Fruit fly (Drosophila melanogaster) whole organism, wandering third instar larva: Measurements from ENCODE around the gene Bx.
A peak's percentile ranks its signal among the peaks of the same experiment; 100 is the strongest.

Source experiments
- Abd-B ChIP-seq: fragments of >200 bp; optimal IDR thresholded peaks from 2 replicates; lab custom pipeline; 2017; ENCODE audit warnings: missing biosample characterization, missing genetic modification characterization
- CG32264 ChIP-seq: fragments of 200-800 bp; sonication (Bioruptor generic); optimal IDR thresholded peaks from 2 replicates; lab custom pipeline; 2016; ENCODE audit warnings: missing biosample characterization, missing genetic modification characterization
- CG9705 ChIP-seq: fragments of 200-800 bp; sonication (Bioruptor generic); optimal IDR thresholded peaks from 2 replicates; lab custom pipeline; 2018; ENCODE audit warnings: missing biosample characterization, mild to moderate bottlenecking, missing genetic modification characterization
- CrebA ChIP-seq: fragments of 200-800 bp; sonication (Bioruptor generic); optimal IDR thresholded peaks from 2 replicates; lab custom pipeline; 2016; ENCODE audit warnings: missing biosample characterization, mild to moderate bottlenecking, missing genetic modification characterization, borderline replicate concordance
- Dfd ChIP-seq: fragments of >200 bp; optimal IDR thresholded peaks from 2 replicates; lab custom pipeline; 2017; ENCODE audit warnings: missing biosample characterization, missing genetic modification characterization
- GATAd ChIP-seq: sonication (Bioruptor generic); optimal IDR thresholded peaks from 2 replicates; lab custom pipeline; 2016; ENCODE audit warnings: missing biosample characterization, missing genetic modification characterization
- HLH106 ChIP-seq: fragments of 200-800 bp; optimal IDR thresholded peaks from 3 replicates; lab custom pipeline; 2019; ENCODE audit warnings: missing biosample characterization, mild to moderate bottlenecking, missing genetic modification characterization, moderate library complexity
- Hnf4 ChIP-seq: fragments of 200-800 bp; sonication (Bioruptor generic); optimal IDR thresholded peaks from 2 replicates; lab custom pipeline; 2016; ENCODE audit warnings: missing biosample characterization, mild to moderate bottlenecking, missing genetic modification characterization
- Hr78 ChIP-seq: fragments of >200 bp; optimal IDR thresholded peaks from 2 replicates; lab custom pipeline; 2017; ENCODE audit warnings: missing biosample characterization, missing genetic modification characterization
- Hr83 ChIP-seq: fragments of 200-300 bp; sonication (Bioruptor generic); optimal IDR thresholded peaks from 2 replicates; lab custom pipeline; 2016; ENCODE audit warnings: missing biosample characterization, mild to moderate bottlenecking, missing genetic modification characterization, moderate library complexity; ENCODE audit not compliant: poor library complexity, severe bottlenecking
- Jra ChIP-seq: sonication (Bioruptor generic); optimal IDR thresholded peaks from 2 replicates; lab custom pipeline; 2016; ENCODE audit warnings: missing biosample characterization, missing genetic modification characterization
- Mio ChIP-seq: sonication (Bioruptor generic); optimal IDR thresholded peaks from 2 replicates; lab custom pipeline; 2016; ENCODE audit warnings: missing biosample characterization, missing genetic modification characterization
- Myc ChIP-seq: fragments of >200 bp; optimal IDR thresholded peaks from 2 replicates; lab custom pipeline; 2017
- N ChIP-seq: fragments of >200 bp; optimal IDR thresholded peaks from 2 replicates; lab custom pipeline; 2018; ENCODE audit warnings: missing biosample characterization, missing external identifiers, missing genetic modification characterization
- OdsH ChIP-seq: fragments of 200-800 bp; sonication (Bioruptor generic); optimal IDR thresholded peaks from 2 replicates; lab custom pipeline; 2016; ENCODE audit warnings: missing biosample characterization, mild to moderate bottlenecking, missing genetic modification characterization
- Rel ChIP-seq, 2 experiments: fragments of 200-800 bp; sonication (Bioruptor generic) in 1 of 2; optimal IDR thresholded peaks; 2 replicates in 1 of 2; 3 replicates in 1 of 2; lab custom pipeline; 2016 to 2019; ENCODE audit warnings: mild to moderate bottlenecking in 2 of 2, missing biosample characterization in 2 of 2, missing genetic modification characterization in 2 of 2, moderate library complexity in 1 of 2
- Sp1 ChIP-seq: fragments of 200-800 bp; sonication (Bioruptor generic); optimal IDR thresholded peaks from 3 replicates; lab custom pipeline; 2019; ENCODE audit warnings: missing biosample characterization, mild to moderate bottlenecking, missing genetic modification characterization, moderate library complexity
- Vsx2 ChIP-seq: fragments of 200-300, 225-300 bp; sonication (Bioruptor generic); optimal IDR thresholded peaks from 2 replicates; lab custom pipeline; 2018; ENCODE audit warnings: missing biosample characterization, missing genetic modification characterization; ENCODE audit not compliant: partially characterized antibody
- br ChIP-seq: fragments of 200-800 bp; sonication (Bioruptor generic); optimal IDR thresholded peaks from 2 replicates; lab custom pipeline; 2016; ENCODE audit warnings: missing biosample characterization, missing genetic modification characterization
- brk ChIP-seq: fragments of 200-800 bp; sonication (Bioruptor generic); optimal IDR thresholded peaks from 2 replicates; lab custom pipeline; 2016; ENCODE audit warnings: missing biosample characterization, mild to moderate bottlenecking, missing genetic modification characterization
- dl ChIP-seq, 2 experiments: fragments of 175-275, 200-275 bp in 1 of 2; fragments of 200-275 bp in 1 of 2; sonication (Bioruptor generic); optimal IDR thresholded peaks; lab custom pipeline; 2018; ENCODE audit warnings: mild to moderate bottlenecking in 2 of 2, missing biosample characterization in 2 of 2, missing genetic modification characterization in 2 of 2, moderate library complexity in 2 of 2; ENCODE audit not compliant: partially characterized antibody in 2 of 2, insufficient read depth in 1 of 2
- dmrt93B ChIP-seq: fragments of 200-800 bp; sonication (Bioruptor generic); optimal IDR thresholded peaks from 2 replicates; lab custom pipeline; 2018; ENCODE audit warnings: missing biosample characterization, mild to moderate bottlenecking, missing genetic modification characterization
- dsf ChIP-seq: sonication (Bioruptor generic); optimal IDR thresholded peaks from 2 replicates; lab custom pipeline; 2016; ENCODE audit warnings: missing biosample characterization, missing genetic modification characterization, borderline replicate concordance
- ey ChIP-seq: fragments of 200-800 bp; sonication (Bioruptor generic); optimal IDR thresholded peaks from 2 replicates; lab custom pipeline; 2016; ENCODE audit warnings: missing biosample characterization, missing genetic modification characterization
- foxo ChIP-seq, 2 experiments: fragments of 200-800 bp; sonication (Bioruptor generic); optimal IDR thresholded peaks; 2 replicates in 1 of 2; 3 replicates in 1 of 2; lab custom pipeline; 2016 to 2017; ENCODE audit warnings: missing biosample characterization in 2 of 2, missing genetic modification characterization in 2 of 2
- fru ChIP-seq: fragments of 200-800 bp; sonication (Bioruptor generic); optimal IDR thresholded peaks from 3 replicates; lab custom pipeline; 2016; ENCODE audit warnings: missing biosample characterization, mild to moderate bottlenecking, missing genetic modification characterization
- h ChIP-seq: fragments of 200-800 bp; sonication (Bioruptor generic); optimal IDR thresholded peaks from 3 replicates; lab custom pipeline; 2016; ENCODE audit warnings: missing biosample characterization, mild to moderate bottlenecking, missing genetic modification characterization
- lola ChIP-seq: fragments of >200 bp; optimal IDR thresholded peaks from 2 replicates; lab custom pipeline; 2017; ENCODE audit warnings: missing biosample characterization, missing genetic modification characterization
- pan ChIP-seq: fragments of >200 bp; optimal IDR thresholded peaks from 2 replicates; lab custom pipeline; 2017
- psq ChIP-seq: fragments of 200-800 bp; sonication (Bioruptor generic); optimal IDR thresholded peaks from 3 replicates; lab custom pipeline; 2017; ENCODE audit warnings: missing biosample characterization, mild to moderate bottlenecking, missing genetic modification characterization, moderate library complexity
- rgr ChIP-seq: fragments of 200-800 bp; sonication (Bioruptor generic); optimal IDR thresholded peaks from 3 replicates; lab custom pipeline; 2016; ENCODE audit warnings: missing biosample characterization, mild to moderate bottlenecking, missing genetic modification characterization
- sage ChIP-seq: fragments of 200-800 bp; sonication (Bioruptor generic); optimal IDR thresholded peaks from 2 replicates; lab custom pipeline; 2016; ENCODE audit warnings: missing biosample characterization, mild to moderate bottlenecking, missing genetic modification characterization
- sv ChIP-seq: fragments of 200-800 bp; sonication (Bioruptor generic); optimal IDR thresholded peaks from 3 replicates; lab custom pipeline; 2016; ENCODE audit warnings: missing biosample characterization, missing genetic modification characterization
- tai ChIP-seq: sonication (Bioruptor generic); optimal IDR thresholded peaks from 2 replicates; lab custom pipeline; 2016; ENCODE audit warnings: missing biosample characterization, missing genetic modification characterization
- usp ChIP-seq: fragments of >200 bp; optimal IDR thresholded peaks from 2 replicates; lab custom pipeline; 2017; ENCODE audit warnings: missing biosample characterization, missing genetic modification characterization
- woc ChIP-seq: sonication (Bioruptor generic); optimal IDR thresholded peaks from 2 replicates; lab custom pipeline; 2016; ENCODE audit warnings: missing biosample characterization, mild to moderate bottlenecking, missing genetic modification characterization

Bx gene

DNA sequence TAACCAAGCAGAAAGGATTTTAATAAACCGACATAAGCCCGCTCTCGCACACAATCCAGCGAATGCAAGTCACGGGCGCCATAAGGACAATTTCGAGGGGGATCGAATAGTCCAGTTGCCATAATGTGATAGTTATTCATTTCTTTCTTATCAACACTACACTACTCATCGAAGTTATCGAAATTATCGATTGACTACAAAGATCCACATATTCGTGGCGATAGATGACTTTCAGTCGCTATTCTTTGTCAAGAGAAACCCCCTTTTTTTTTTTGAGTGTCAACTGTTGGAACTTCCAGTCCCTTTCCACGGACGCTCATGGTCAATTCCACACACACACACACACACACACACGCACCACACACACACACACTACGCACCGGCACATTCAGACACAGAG is 39.3 kb downstream of the Bx start:
- TF ChIP-seq woc: peak; percentile 27
- TF ChIP-seq OdsH (GFP tag; lab: Kevin White, UChicago): peak; percentile 64
- TF ChIP-seq brk: no peak
- no peak for TF ChIP-seq pan (lab: Kevin White, UChicago)
- TF ChIP-seq Rel (GFP tag; optimal IDR thresholded peaks at IDR 0.05; lab: Kevin White, UChicago): no peak
- TF ChIP-seq Rel (tag; optimal IDR thresholded peaks at IDR 0.05; lab: Kevin White, UChicago): no peak
- TF ChIP-seq N: no peak
- TF ChIP-seq CG32264 (GFP tag; lab: Kevin White, UChicago): no peak
- TF ChIP-seq sage: no peak
- peak; percentile 86 for TF ChIP-seq Dfd (GFP tag; lab: Kevin White, UChicago)
- no peak for TF ChIP-seq Hr78 (GFP tag; lab: Kevin White, UChicago)
- peak in 1 of 2 experiments; percentile 78 for TF ChIP-seq foxo (GFP tag; optimal IDR thresholded peaks at IDR 0.05; lab: Kevin White, UChicago)
- peak; percentile 73 for TF ChIP-seq Sp1
- TF ChIP-seq Vsx2: no peak
- TF ChIP-seq psq (GFP tag; lab: Kevin White, UChicago): peak; percentile 53
- TF ChIP-seq dmrt93B (GFP tag; lab: Kevin White, UChicago): peak; percentile 71
- TF ChIP-seq Abd-B (GFP tag; lab: Kevin White, UChicago): no peak
- no peak for TF ChIP-seq GATAd (GFP tag; lab: Kevin White, UChicago)
- TF ChIP-seq Hr83 (GFP tag; lab: Kevin White, UChicago): no peak
- TF ChIP-seq tai (GFP tag; lab: Kevin White, UChicago): no peak
- peak; percentile 65 for TF ChIP-seq h (GFP tag; lab: Kevin White, UChicago)
- peak; percentile 41 for TF ChIP-seq Hnf4 (GFP tag; lab: Kevin White, UChicago)
- peak; percentile 60 for TF ChIP-seq br (GFP tag; lab: Kevin White, UChicago)
- peak; percentile 24 for TF ChIP-seq Jra (GFP tag; lab: Kevin White, UChicago)
- TF ChIP-seq fru (GFP tag; lab: Kevin White, UChicago): peak; percentile 75
- peak; percentile 80 for TF ChIP-seq ey (GFP tag; lab: Kevin White, UChicago)
- TF ChIP-seq HLH106 (tag; lab: Kevin White, UChicago): peak; percentile 72
- no peak for TF ChIP-seq Myc (lab: Kevin White, UChicago)
- peak; percentile 50 for TF ChIP-seq rgr (GFP tag; lab: Kevin White, UChicago)
- TF ChIP-seq dsf: no peak
- no peak for TF ChIP-seq usp
- no peak for TF ChIP-seq Mio
- peak; percentile 52 for TF ChIP-seq CG9705
- TF ChIP-seq, all 38 proteins: peak for 16

DNA sequence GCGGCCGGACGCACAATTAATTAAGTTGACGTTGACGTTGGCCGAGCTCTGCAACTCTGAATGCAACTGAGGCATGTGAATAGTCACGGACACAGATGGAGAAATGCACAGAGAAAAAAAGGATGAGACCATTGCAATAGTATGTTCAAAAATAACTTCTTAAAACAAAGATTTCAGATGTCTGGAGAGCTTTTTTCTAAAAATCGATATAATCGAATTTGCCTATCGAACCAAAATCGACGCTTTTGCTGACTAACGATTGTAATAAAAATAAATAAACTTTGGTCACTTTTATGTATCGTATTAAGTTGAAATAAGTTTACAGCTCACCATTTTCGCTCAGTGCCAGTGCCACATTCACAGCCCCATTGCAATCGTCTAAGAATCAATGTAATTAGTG is 43.4 kb downstream of the Bx start:
- TF ChIP-seq Hr83 (GFP tag; lab: Kevin White, UChicago) (no peak), CG9705 (no peak), fru (GFP tag; lab: Kevin White, UChicago) (no peak), Myc (lab: Kevin White, UChicago) (no peak), woc (no peak), h (GFP tag; lab: Kevin White, UChicago) (no peak), OdsH (GFP tag; lab: Kevin White, UChicago) (no peak), Dfd (GFP tag; lab: Kevin White, UChicago) (no peak), brk (no peak), sage (no peak), HLH106 (tag; lab: Kevin White, UChicago) (no peak), dl (GFP tag; optimal IDR thresholded peaks at IDR 0.05; lab: Kevin White, UChicago; ENCODE audit: insufficient read depth in 1 of 2, partially characterized antibody in 2 of 2) (no peak), Hnf4 (GFP tag; lab: Kevin White, UChicago) (no peak), Vsx2 (no peak), Rel (GFP tag; optimal IDR thresholded peaks at IDR 0.05; lab: Kevin White, UChicago) (no peak), Rel (tag; optimal IDR thresholded peaks at IDR 0.05; lab: Kevin White, UChicago) (no peak)

DNA sequence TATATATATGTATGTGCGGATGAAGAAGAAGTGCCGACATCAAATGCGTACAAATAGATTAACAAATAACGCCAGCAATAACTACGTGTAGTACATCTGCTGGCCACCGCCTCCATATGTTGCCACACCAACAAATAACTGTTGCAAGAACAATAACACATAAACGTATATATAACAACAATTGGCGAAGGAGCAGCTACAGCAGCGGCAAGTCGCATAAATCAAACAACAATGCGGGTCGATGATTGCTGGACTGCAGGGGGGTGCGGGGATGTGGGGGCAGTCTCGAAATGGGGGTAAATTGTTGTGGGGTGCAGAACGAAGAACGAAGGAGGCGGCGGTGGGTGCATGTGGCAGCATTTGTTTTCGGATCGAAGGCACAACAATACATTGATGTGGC is 45.4 kb downstream of the Bx start:
- TF ChIP-seq sage: no peak
- no peak for TF ChIP-seq CG9705
- TF ChIP-seq N: no peak

DNA sequence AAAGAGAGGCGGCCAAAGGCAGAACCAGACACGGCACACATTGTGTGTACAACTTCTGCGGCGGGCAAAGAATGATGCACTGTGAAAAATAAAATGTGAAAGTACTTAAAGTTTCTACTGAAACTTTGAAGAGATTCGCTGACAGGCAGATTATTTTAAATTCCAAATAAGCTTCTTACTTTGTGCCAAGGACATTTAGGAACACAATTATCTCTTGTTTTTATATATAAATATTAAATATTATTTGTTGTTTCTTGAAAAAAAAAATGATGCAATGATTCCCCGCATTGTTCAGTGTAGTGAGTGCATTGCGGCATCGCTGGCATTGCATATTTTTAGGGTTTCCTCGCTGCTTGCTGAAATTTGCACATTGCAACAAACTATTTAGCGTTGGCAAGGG is 49.8 kb downstream of the Bx start:
- TF ChIP-seq fru (GFP tag; lab: Kevin White, UChicago) (no peak), Hr83 (GFP tag; lab: Kevin White, UChicago) (no peak), Rel (GFP tag; optimal IDR thresholded peaks at IDR 0.05; lab: Kevin White, UChicago) (no peak), Rel (tag; optimal IDR thresholded peaks at IDR 0.05; lab: Kevin White, UChicago) (no peak), lola (GFP tag; lab: Kevin White, UChicago) (no peak), sage (no peak), CG32264 (GFP tag; lab: Kevin White, UChicago) (no peak), foxo (GFP tag; optimal IDR thresholded peaks at IDR 0.05; lab: Kevin White, UChicago) (peak in 1 of 2 experiments; percentile 16), OdsH (GFP tag; lab: Kevin White, UChicago) (peak; percentile 4), rgr (GFP tag; lab: Kevin White, UChicago) (no peak), CG9705 (no peak), h (GFP tag; lab: Kevin White, UChicago) (no peak), CrebA (GFP tag; lab: Kevin White, UChicago) (no peak), sv (GFP tag; lab: Kevin White, UChicago) (no peak), usp (no peak), Abd-B (GFP tag; lab: Kevin White, UChicago) (no peak)
- TF ChIP-seq, all 38 proteins: peak for 2
